Fruit fly (Drosophila melanogaster) whole organism, prepupa: ENCODE measurements around the gene bel.

ENCODE experiments used
- CG4318 ChIP-seq: fragments of 200-800 bp; sonication (Bioruptor generic); optimal IDR thresholded peaks from 3 replicates; lab custom pipeline; 2017; ENCODE audit warnings: missing biosample characterization, mild to moderate bottlenecking, missing genetic modification characterization
- CG6854 ChIP-seq: fragments of 200-800 bp; sonication (Bioruptor generic); optimal IDR thresholded peaks from 2 replicates; lab custom pipeline; 2017; ENCODE audit warnings: missing biosample characterization, mild to moderate bottlenecking, missing genetic modification characterization
- Ets96B ChIP-seq: fragments of 200-800 bp; optimal IDR thresholded peaks from 2 replicates; lab custom pipeline; 2019; ENCODE audit warnings: missing biosample characterization, mild to moderate bottlenecking, missing genetic modification characterization, moderate library complexity
- Hr39 ChIP-seq: fragments of 200-800 bp; sonication (Bioruptor generic); optimal IDR thresholded peaks from 2 replicates; lab custom pipeline; 2016; ENCODE audit warnings: missing biosample characterization, missing genetic modification characterization
- Hr4 ChIP-seq: fragments of 200-800 bp; sonication (Bioruptor generic); optimal IDR thresholded peaks from 3 replicates; lab custom pipeline; 2016; ENCODE audit warnings: missing biosample characterization, missing genetic modification characterization
- Sox14 ChIP-seq: fragments of 200-800 bp; sonication (Bioruptor generic); optimal IDR thresholded peaks from 3 replicates; lab custom pipeline; 2016; ENCODE audit warnings: missing biosample characterization, missing genetic modification characterization
- acj6 ChIP-seq: fragments of 200-800 bp; sonication (Bioruptor generic); optimal IDR thresholded peaks from 3 replicates; lab custom pipeline; 2016; ENCODE audit warnings: missing biosample characterization, missing genetic modification characterization
- fd59A ChIP-seq: fragments of 200-800 bp; sonication (Bioruptor generic); optimal IDR thresholded peaks from 2 replicates; lab custom pipeline; 2017; ENCODE audit warnings: missing biosample characterization, mild to moderate bottlenecking, missing genetic modification characterization, missing genetic modification reagents
- lz ChIP-seq: fragments of 200-800 bp; sonication (Bioruptor generic); optimal IDR thresholded peaks from 3 replicates; lab custom pipeline; 2016; ENCODE audit warnings: missing biosample characterization, missing genetic modification characterization
- pdm3 ChIP-seq: fragments of 200-800 bp; sonication (Bioruptor generic); optimal IDR thresholded peaks from 3 replicates; lab custom pipeline; 2016; ENCODE audit warnings: missing biosample characterization, missing genetic modification characterization
- spab ChIP-seq: fragments of 200-800 bp; sonication (Bioruptor generic); optimal IDR thresholded peaks from 2 replicates; lab custom pipeline; 2017; ENCODE audit warnings: missing biosample characterization, mild to moderate bottlenecking, missing genetic modification characterization, missing genetic modification reagents

DNA sequence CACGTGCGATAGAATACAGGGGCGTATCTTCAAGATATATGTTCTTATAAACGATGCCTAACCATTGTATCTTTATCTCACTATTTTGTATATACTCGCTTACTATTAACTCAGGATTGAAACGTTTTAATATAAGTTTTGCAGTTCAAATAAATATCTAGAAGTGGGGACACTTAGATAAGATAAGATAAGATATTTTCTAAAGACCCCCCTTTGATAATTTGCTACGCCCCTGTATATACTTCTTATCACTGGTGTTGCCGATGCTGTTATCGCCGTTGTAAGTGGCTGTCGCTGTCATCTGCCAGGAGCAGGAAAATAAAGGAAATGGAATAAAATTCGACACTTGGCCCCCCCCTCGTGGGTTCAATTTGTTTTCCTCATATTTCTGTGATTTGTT is 44.4 kb downstream of the bel start:
- TF ChIP-seq lz (GFP tag; lab: Kevin White, UChicago) (no peak), Sox14 (no peak), CG4318 (GFP tag; lab: Kevin White, UChicago) (no peak), spab (GFP tag; lab: Kevin White, UChicago) (no peak), CG6854 (GFP tag; lab: Kevin White, UChicago) (no peak), acj6 (GFP tag; lab: Kevin White, UChicago) (no peak), Ets96B (tag; lab: Kevin White, UChicago) (no peak), Hr39 (no peak), fd59A (GFP tag; lab: Kevin White, UChicago) (no peak), Hr4 (GFP tag; lab: Kevin White, UChicago) (no peak), pdm3 (GFP tag; lab: Kevin White, UChicago) (no peak)
